Fruit fly (Drosophila melanogaster) whole organism, embryonic: ENCODE results near the gene ea.

ENCODE experiments used
- Awh ChIP-seq: fragments of 200-800 bp; sonication (Bioruptor generic); IDR thresholded peaks from 2 replicates; pipeline ENCODE4, ENCODE4 v1.3.6; 2022; ENCODE audit warnings: missing biosample characterization, missing genetic modification characterization
- Bdp1 ChIP-seq: fragments of 200-800 bp; sonication (Bioruptor generic); optimal IDR thresholded peaks from 3 replicates; lab custom pipeline; 2016; ENCODE audit warnings: missing biosample characterization, missing genetic modification characterization
- Bteb2 ChIP-seq: fragments of 200-800 bp; sonication (Bioruptor generic); optimal IDR thresholded peaks from 2 replicates; lab custom pipeline; 2016; ENCODE audit warnings: missing biosample characterization, missing genetic modification characterization
- C15 ChIP-seq: fragments of 200-800 bp; sonication (Bioruptor generic); IDR thresholded peaks from 3 replicates; pipeline ENCODE4 v1.3.6; 2022; ENCODE audit warnings: missing biosample characterization, missing genetic modification characterization
- CG10147 ChIP-seq: fragments of 200-800 bp; sonication (Bioruptor generic); optimal IDR thresholded peaks from 2 replicates; lab custom pipeline; 2019; ENCODE audit warnings: missing biosample characterization, mild to moderate bottlenecking, missing genetic modification characterization, moderate library complexity
- CG10979 ChIP-seq: fragments of 200-800 bp; sonication (Bioruptor generic); optimal IDR thresholded peaks from 2 replicates; lab custom pipeline; 2018; ENCODE audit warnings: missing biosample characterization, mild to moderate bottlenecking, missing genetic modification characterization, moderate library complexity
- CG11723 ChIP-seq: fragments of 200-800 bp; sonication (Bioruptor generic); optimal IDR thresholded peaks from 2 replicates; lab custom pipeline; 2017; ENCODE audit warnings: missing biosample characterization, mild to moderate bottlenecking, missing genetic modification characterization
- CG12104 ChIP-seq: fragments of 200-800 bp; sonication (Bioruptor generic); optimal IDR thresholded peaks from 3 replicates; lab custom pipeline; 2016; ENCODE audit warnings: missing biosample characterization, missing genetic modification characterization
- CG14050 ChIP-seq: fragments of 200-800 bp; sonication (Bioruptor generic); IDR thresholded peaks from 3 replicates; pipeline ENCODE4 v1.3.6; 2022; ENCODE audit warnings: missing biosample characterization, missing genetic modification characterization
- CG15073 ChIP-seq: fragments of 200-800 bp; sonication (Bioruptor generic); optimal IDR thresholded peaks from 2 replicates; lab custom pipeline; 2016; ENCODE audit warnings: missing biosample characterization, missing genetic modification characterization
- CG15269 ChIP-seq: fragments of 200-800 bp; sonication (Bioruptor generic); optimal IDR thresholded peaks from 2 replicates; lab custom pipeline; 2018; ENCODE audit warnings: missing biosample characterization, mild to moderate bottlenecking, missing genetic modification characterization, moderate library complexity
- CG15601 ChIP-seq: fragments of 200-800 bp; sonication (Bioruptor generic); optimal IDR thresholded peaks from 3 replicates; lab custom pipeline; 2019; ENCODE audit warnings: missing biosample characterization, mild to moderate bottlenecking, missing genetic modification characterization, moderate library complexity
- CG17802 ChIP-seq: fragments of 200-800 bp; sonication (Bioruptor generic); optimal IDR thresholded peaks from 2 replicates; lab custom pipeline; 2018; ENCODE audit warnings: missing biosample characterization, mild to moderate bottlenecking, missing genetic modification characterization, moderate library complexity
- CG18599 ChIP-seq: fragments of 200-800 bp; sonication (Bioruptor generic); optimal IDR thresholded peaks from 3 replicates; lab custom pipeline; 2017; ENCODE audit warnings: missing biosample characterization, missing genetic modification characterization, mild to moderate bottlenecking, moderate library complexity, missing genetic modification reagents
- CG2889 ChIP-seq: fragments of 200-800 bp; sonication (Bioruptor generic); IDR thresholded peaks from 3 replicates; pipeline ENCODE4 v1.3.6; 2022; ENCODE audit warnings: missing biosample characterization, missing genetic modification characterization
- CG30403 ChIP-seq: fragments of 200-800 bp; sonication (Bioruptor generic); optimal IDR thresholded peaks from 3 replicates; lab custom pipeline; 2016; ENCODE audit warnings: missing biosample characterization, missing genetic modification characterization
- CG32772 ChIP-seq: fragments of 200-800 bp; sonication (Bioruptor generic); IDR thresholded peaks from 2 replicates; pipeline ENCODE4 v1.3.6; 2022; ENCODE audit warnings: missing biosample characterization, missing genetic modification characterization
- CG3281 ChIP-seq: fragments of 200-800 bp; sonication (Bioruptor generic); optimal IDR thresholded peaks from 3 replicates; lab custom pipeline; 2017; ENCODE audit warnings: missing biosample characterization, mild to moderate bottlenecking, missing genetic modification characterization
- CG42726 ChIP-seq: fragments of 200-800 bp; sonication (Bioruptor generic); IDR thresholded peaks from 2 replicates; pipeline ENCODE4 v1.3.6; 2022; ENCODE audit warnings: missing biosample characterization, missing genetic modification characterization; ENCODE audit not compliant: partially characterized antibody
- CG4707 ChIP-seq: fragments of 200-800 bp; sonication (Bioruptor generic); optimal IDR thresholded peaks from 2 replicates; lab custom pipeline; 2018; ENCODE audit warnings: missing biosample characterization, mild to moderate bottlenecking, missing genetic modification characterization, moderate library complexity
- Eip74EF ChIP-seq, 2 experiments: fragments of 200-800 bp in 1 of 2; fragments of >200 bp in 1 of 2; sonication (Bioruptor generic) in 1 of 2; optimal IDR thresholded peaks; 2 replicates each; lab custom pipeline; 2017 to 2019; ENCODE audit warnings: missing biosample characterization in 2 of 2, missing genetic modification characterization in 2 of 2, mild to moderate bottlenecking in 1 of 2, moderate library complexity in 1 of 2
- Fer3 ChIP-seq: fragments of 200-800 bp; sonication (Bioruptor generic); optimal IDR thresholded peaks from 2 replicates; lab custom pipeline; 2018; ENCODE audit warnings: missing biosample characterization, mild to moderate bottlenecking, missing genetic modification characterization, moderate library complexity
- Lhr ChIP-seq: fragments of 200-800 bp; sonication (Bioruptor generic); optimal IDR thresholded peaks from 3 replicates; lab custom pipeline; 2017; ENCODE audit warnings: mild to moderate bottlenecking, missing biosample characterization, missing genetic modification reagents, missing genetic modification characterization
- MESR4 ChIP-seq: fragments of 200-800 bp; sonication (Bioruptor generic); optimal IDR thresholded peaks from 2 replicates; lab custom pipeline; 2018; ENCODE audit warnings: missing biosample characterization, mild to moderate bottlenecking, missing genetic modification characterization, moderate library complexity
- Myb ChIP-seq: fragments of 200-800 bp; sonication (Bioruptor generic); optimal IDR thresholded peaks from 2 replicates; lab custom pipeline; 2016; ENCODE audit warnings: missing biosample characterization, missing genetic modification characterization
- Rfx ChIP-seq: fragments of 200-800 bp; sonication (Bioruptor generic); IDR thresholded peaks from 2 replicates; pipeline ENCODE4 v1.3.6; 2022; ENCODE audit warnings: missing biosample characterization, missing genetic modification characterization
- Sox102F ChIP-seq: fragments of 200-800 bp; sonication (Bioruptor generic); optimal IDR thresholded peaks from 2 replicates; lab custom pipeline; 2018; ENCODE audit warnings: missing biosample characterization, mild to moderate bottlenecking, missing genetic modification characterization, moderate library complexity
- Xbp1 ChIP-seq: fragments of 200-800 bp; sonication (Bioruptor generic); optimal IDR thresholded peaks from 3 replicates; lab custom pipeline; 2016; ENCODE audit warnings: missing biosample characterization, mild to moderate bottlenecking, missing genetic modification characterization
- YL-1 ChIP-seq: fragments of 200-800 bp; sonication (Bioruptor generic); optimal IDR thresholded peaks from 3 replicates; lab custom pipeline; 2017; ENCODE audit warnings: missing biosample characterization, mild to moderate bottlenecking, missing genetic modification characterization
- bcd ChIP-seq: fragments of 200-800 bp; sonication (Bioruptor generic); optimal IDR thresholded peaks from 2 replicates; lab custom pipeline; 2017; ENCODE audit warnings: missing biosample characterization, mild to moderate bottlenecking, missing genetic modification characterization
- caup ChIP-seq: fragments of 200-800 bp; sonication (Bioruptor generic); optimal IDR thresholded peaks from 3 replicates; lab custom pipeline; 2017; ENCODE audit warnings: missing biosample characterization, mild to moderate bottlenecking, missing genetic modification characterization, moderate library complexity; ENCODE audit not compliant: severe bottlenecking
- chif ChIP-seq, 2 experiments: fragments of 200-800 bp; sonication (Bioruptor generic); optimal IDR thresholded peaks; 3 replicates each; lab custom pipeline; 2016; ENCODE audit warnings: missing biosample characterization in 2 of 2, missing genetic modification characterization in 2 of 2
- crol ChIP-seq: fragments of 200-800 bp; sonication (Bioruptor generic); IDR thresholded peaks from 2 replicates; pipeline ENCODE4 v1.3.6; 2022; ENCODE audit warnings: missing biosample characterization, missing genetic modification characterization
- exex ChIP-seq: fragments of 200-800 bp; sonication (Bioruptor generic); optimal IDR thresholded peaks from 4 replicates; lab custom pipeline; 2018; ENCODE audit warnings: missing biosample characterization, mild to moderate bottlenecking, missing genetic modification characterization, moderate library complexity
- fd3F ChIP-seq: fragments of 200-800 bp; sonication (Bioruptor generic); optimal IDR thresholded peaks from 2 replicates; lab custom pipeline; 2018; ENCODE audit warnings: missing biosample characterization, mild to moderate bottlenecking, missing genetic modification characterization, moderate library complexity
- gcm2 ChIP-seq: fragments of 200-800 bp; sonication (Bioruptor generic); optimal IDR thresholded peaks from 2 replicates; lab custom pipeline; 2016; ENCODE audit warnings: missing biosample characterization, missing genetic modification characterization
- kni ChIP-seq: fragments of 200-800 bp; sonication (Bioruptor generic); optimal IDR thresholded peaks from 3 replicates; lab custom pipeline; 2017; ENCODE audit warnings: mild to moderate bottlenecking, missing biosample characterization, missing genetic modification reagents, missing genetic modification characterization
- lab ChIP-seq: fragments of 200-800 bp; sonication (Bioruptor generic); optimal IDR thresholded peaks from 3 replicates; lab custom pipeline; 2017; ENCODE audit warnings: missing biosample characterization, missing genetic modification characterization, mild to moderate bottlenecking, moderate library complexity, missing genetic modification reagents
- mam ChIP-seq: fragments of 200-800 bp; sonication (Bioruptor generic); optimal IDR thresholded peaks from 3 replicates; lab custom pipeline; 2016; ENCODE audit warnings: missing biosample characterization, missing genetic modification characterization
- psq ChIP-seq: fragments of 200-800 bp; sonication (Bioruptor generic); optimal IDR thresholded peaks from 2 replicates; lab custom pipeline; 2017; ENCODE audit warnings: missing biosample characterization, missing genetic modification characterization
- ro ChIP-seq: fragments of 200-800 bp; sonication (Bioruptor generic); IDR thresholded peaks from 2 replicates; pipeline ENCODE4 v1.3.6; 2022; ENCODE audit warnings: missing biosample characterization, missing genetic modification characterization
- sna ChIP-seq: fragments of 200-800 bp; sonication (Bioruptor generic); IDR thresholded peaks from 2 replicates; pipeline ENCODE4 v1.3.6; 2022; ENCODE audit warnings: missing biosample characterization, missing genetic modification characterization; ENCODE audit not compliant: partially characterized antibody
- toy ChIP-seq: fragments of 200-800 bp; sonication (Bioruptor generic); IDR thresholded peaks from 2 replicates; pipeline ENCODE4 v1.3.6; 2022; ENCODE audit warnings: missing biosample characterization, missing genetic modification characterization
- tup ChIP-seq: fragments of 200-800 bp; sonication (Bioruptor generic); optimal IDR thresholded peaks from 2 replicates; lab custom pipeline; 2016; ENCODE audit warnings: missing biosample characterization, mild to moderate bottlenecking, missing genetic modification characterization, moderate library complexity
- z ChIP-seq: fragments of 200-800 bp; sonication (Bioruptor generic); IDR thresholded peaks from 3 replicates; pipeline ENCODE4 v1.3.6; 2022; ENCODE audit warnings: missing biosample characterization, missing genetic modification characterization

The ea gene

dm6 chr3R:15293005-15293877 lies 35.3 kb upstream of the ea start (continued):
- TF ChIP-seq toy (GFP tag; lab: Robert Waterston, UW) (no peak), chif (GFP tag; optimal IDR thresholded peaks at IDR 0.05; lab: Kevin White, UChicago) (peak in 1 of 2 experiments; percentile 28), Rfx (GFP tag; lab: Robert Waterston, UW) (no peak), CG11723 (GFP tag; lab: Kevin White, UChicago) (no peak), bcd (GFP tag; lab: Kevin White, UChicago) (peak; percentile 39), lab (GFP tag; lab: Kevin White, UChicago) (peak; percentile 17), CG32772 (GFP tag; lab: Robert Waterston, UW) (no peak), CG2889 (GFP tag; lab: Robert Waterston, UW) (no peak), Fer3 (tag; lab: Kevin White, UChicago) (peak; percentile 3), CG12104 (GFP tag; lab: Kevin White, UChicago) (no peak), Awh (peak; percentile 69), Myb (GFP tag; lab: Kevin White, UChicago) (peak; percentile 7), caup (peak; percentile 8), CG15601 (tag; lab: Kevin White, UChicago) (no peak), tup (GFP tag; lab: Kevin White, UChicago) (no peak), z (GFP tag; lab: Robert Waterston, UW) (no peak), CG42726 (GFP tag; lab: Robert Waterston, UW) (no peak), Bdp1 (GFP tag; lab: Kevin White, UChicago) (no peak), psq (GFP tag; lab: Kevin White, UChicago) (peak; percentile 51), Lhr (GFP tag; lab: Kevin White, UChicago) (no peak), MESR4 (GFP tag; lab: Kevin White, UChicago) (no peak), exex (tag; lab: Kevin White, UChicago) (no peak), CG15269 (tag; lab: Kevin White, UChicago) (peak; percentile 1), ro (no peak), CG10147 (peak; percentile 19), CG10979 (peak; percentile 25), sna (no peak), Eip74EF (GFP tag; optimal IDR thresholded peaks at IDR 0.05; lab: Kevin White, UChicago) (peak in 1 of 2 experiments; percentile 25), fd3F (GFP tag; lab: Kevin White, UChicago) (no peak), Sox102F (GFP tag; lab: Kevin White, UChicago) (peak; percentile 50), CG15073 (GFP tag; lab: Kevin White, UChicago) (no peak), YL-1 (no peak), crol (GFP tag; lab: Robert Waterston, UW) (peak; percentile 11; the same call in 1 of the 2 replicates), gcm2 (GFP tag; lab: Kevin White, UChicago) (no peak), C15 (no peak), CG3281 (GFP tag; lab: Kevin White, UChicago) (peak; percentile 43), CG4707 (no peak), CG17802 (tag; lab: Kevin White, UChicago) (no peak), CG18599 (peak; percentile 31), CG30403 (peak; percentile 45), Xbp1 (GFP tag; lab: Kevin White, UChicago) (no peak), kni (GFP tag; lab: Kevin White, UChicago) (no peak), mam (GFP tag; lab: Kevin White, UChicago) (no peak), CG14050 (no peak), Bteb2 (GFP tag; lab: Kevin White, UChicago) (peak; percentile 4)
